Fruit fly (Drosophila melanogaster) whole organism, pupa: ENCODE data around the gene comm2.
A peak's percentile ranks its signal among the peaks of the same experiment; 100 is the strongest.

Experiments
- CG10348 ChIP-seq: fragments of 200-800 bp; sonication (Bioruptor generic); IDR thresholded peaks from 2 replicates; pipeline ENCODE4 v1.3.6; 2022; ENCODE audit warnings: missing biosample characterization, missing genetic modification characterization
- CG12605 ChIP-seq: fragments of 200-800 bp; sonication (Bioruptor generic); IDR thresholded peaks from 2 replicates; pipeline ENCODE4 v1.3.6; 2022; ENCODE audit warnings: missing biosample characterization, missing genetic modification characterization
- CG14655 ChIP-seq: fragments of 200-800 bp; sonication (Bioruptor generic); optimal IDR thresholded peaks from 3 replicates; lab custom pipeline; 2017; ENCODE audit warnings: mild to moderate bottlenecking, missing biosample characterization, missing genetic modification reagents, missing genetic modification characterization
- CG15710 ChIP-seq: fragments of 200-800 bp; sonication (Bioruptor generic); optimal IDR thresholded peaks from 2 replicates; lab custom pipeline; 2018; ENCODE audit warnings: missing biosample characterization, mild to moderate bottlenecking, missing genetic modification characterization, moderate library complexity
- CG17806 ChIP-seq: fragments of 200-800 bp; sonication (Bioruptor generic); optimal IDR thresholded peaks from 2 replicates; lab custom pipeline; 2018; ENCODE audit warnings: missing biosample characterization, mild to moderate bottlenecking, missing genetic modification characterization, moderate library complexity
- CG32121 ChIP-seq: fragments of 200-800 bp; sonication (Bioruptor generic); IDR thresholded peaks from 2 replicates; pipeline ENCODE4 v1.3.6; 2022; ENCODE audit warnings: missing biosample characterization, missing genetic modification characterization
- CG34367 ChIP-seq: fragments of 200-800 bp; sonication (Bioruptor generic); optimal IDR thresholded peaks from 2 replicates; lab custom pipeline; 2018; ENCODE audit warnings: missing biosample characterization, mild to moderate bottlenecking, missing genetic modification characterization
- CG4496 ChIP-seq: fragments of 200-800 bp; sonication (Bioruptor generic); IDR thresholded peaks from 3 replicates; pipeline ENCODE4 v1.3.6; 2022; ENCODE audit warnings: missing biosample characterization, missing genetic modification characterization
- CG8159 ChIP-seq: fragments of 200-800 bp; sonication (Bioruptor generic); optimal IDR thresholded peaks from 3 replicates; lab custom pipeline; 2018; ENCODE audit warnings: missing biosample characterization, mild to moderate bottlenecking, missing genetic modification characterization, moderate library complexity
- CG8301 ChIP-seq: fragments of 200-800 bp; sonication (Bioruptor generic); optimal IDR thresholded peaks from 2 replicates; lab custom pipeline; 2018; ENCODE audit warnings: missing biosample characterization, mild to moderate bottlenecking, missing genetic modification characterization
- CG9948 ChIP-seq: fragments of 200-800 bp; sonication (Bioruptor generic); optimal IDR thresholded peaks from 2 replicates; lab custom pipeline; 2018; ENCODE audit warnings: missing biosample characterization, mild to moderate bottlenecking, missing genetic modification characterization, moderate library complexity
- D1 ChIP-seq: fragments of 200-800 bp; sonication (Bioruptor generic); optimal IDR thresholded peaks from 2 replicates; lab custom pipeline; 2018; ENCODE audit warnings: missing biosample characterization, mild to moderate bottlenecking, missing genetic modification characterization, moderate library complexity
- EcR ChIP-seq: fragments of 200-800 bp; sonication (Bioruptor generic); optimal IDR thresholded peaks from 3 replicates; lab custom pipeline; 2019; ENCODE audit warnings: missing biosample characterization, missing genetic modification characterization, mild to moderate bottlenecking, moderate library complexity, missing genetic modification reagents
- Ets98B ChIP-seq: fragments of 200-800 bp; sonication (Bioruptor generic); IDR thresholded peaks from 2 replicates; pipeline ENCODE4 v1.3.6; 2022; ENCODE audit warnings: missing biosample characterization, missing genetic modification characterization
- Pif1A ChIP-seq: fragments of 200-800 bp; sonication (Bioruptor generic); optimal IDR thresholded peaks from 3 replicates; lab custom pipeline; 2016; ENCODE audit warnings: missing biosample characterization, missing genetic modification characterization
- Pif1B ChIP-seq: fragments of 200-800 bp; sonication (Bioruptor generic); optimal IDR thresholded peaks from 3 replicates; lab custom pipeline; 2016; ENCODE audit warnings: missing biosample characterization, missing genetic modification characterization
- Snoo ChIP-seq: fragments of 200-800 bp; sonication (Bioruptor generic); optimal IDR thresholded peaks from 3 replicates; lab custom pipeline; 2017; ENCODE audit warnings: missing biosample characterization, mild to moderate bottlenecking, missing genetic modification characterization, inconsistent platforms
- fd96Ca ChIP-seq: fragments of 200-800 bp; sonication (Bioruptor generic); IDR thresholded peaks from 3 replicates; pipeline ENCODE4 v1.3.6; 2022; ENCODE audit warnings: missing biosample characterization, missing genetic modification characterization
- gl ChIP-seq: fragments of 200-800 bp; sonication (Bioruptor generic); optimal IDR thresholded peaks from 2 replicates; lab custom pipeline; 2018; ENCODE audit warnings: missing biosample characterization, mild to moderate bottlenecking, missing genetic modification characterization
- rn ChIP-seq: fragments of 200-800 bp; sonication (Bioruptor generic); IDR thresholded peaks from 2 replicates; pipeline ENCODE4 v1.3.6; 2022; ENCODE audit warnings: missing biosample characterization, missing genetic modification characterization

The comm2 gene

dm6 chr3L:15731832-15732506, 32.3 kb upstream of the comm2 start:
- TF ChIP-seq CG32121 (GFP tag; lab: Robert Waterston, UW) (no peak), CG8159 (peak; percentile 13)
- TF ChIP-seq, all 21 proteins: peak for 1

DNA sequence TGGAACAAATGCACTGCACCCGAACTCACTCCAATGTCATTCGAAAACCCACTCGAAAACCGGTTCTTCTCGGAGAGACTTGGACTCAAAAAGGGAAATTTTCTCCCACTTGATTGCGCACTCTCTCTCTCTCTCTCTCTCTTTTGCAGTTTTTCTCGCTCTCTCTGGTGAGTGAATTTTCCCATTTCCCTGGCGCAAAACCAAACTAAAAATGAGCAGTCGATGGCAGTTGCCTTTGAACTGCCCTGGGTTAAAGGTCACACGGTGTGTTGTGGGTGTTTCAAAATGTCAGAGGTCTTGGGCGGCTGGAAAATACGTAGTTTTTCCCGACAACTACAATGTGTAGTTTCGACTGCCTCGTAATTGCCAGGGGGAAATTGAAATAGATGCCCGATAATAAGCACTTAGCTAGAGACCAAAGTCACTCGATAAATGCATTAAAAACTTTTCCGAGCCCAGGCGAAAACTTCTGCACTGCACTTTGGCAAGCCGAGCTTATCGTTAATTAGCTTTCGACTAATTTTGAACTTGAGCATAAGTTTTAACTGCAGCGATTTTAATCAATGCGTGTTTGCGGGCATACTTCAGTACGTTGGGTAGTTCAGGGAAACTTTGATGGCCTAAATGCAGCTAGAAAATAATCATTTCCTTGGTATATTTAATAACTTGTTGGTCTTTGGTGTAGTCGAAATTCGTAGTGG, 29.8 kb upstream of the comm2 start:
- TF ChIP-seq CG4496 (GFP tag; lab: Robert Waterston, UW) (no peak), CG9948 (no peak), CG14655 (GFP tag; lab: Kevin White, UChicago) (no peak), CG34367 (tag; lab: Kevin White, UChicago) (no peak), gl (tag; lab: Kevin White, UChicago) (no peak), Pif1B (GFP tag; lab: Kevin White, UChicago) (peak; percentile 2), Ets98B (GFP tag; lab: Robert Waterston, UW) (peak; percentile 53; the same call in 1 of the 2 replicates), D1 (peak; percentile 37), CG8301 (tag; lab: Kevin White, UChicago) (no peak), CG15710 (no peak)

- TF ChIP-seq Pif1A (GFP tag; lab: Kevin White, UChicago) (no peak), CG32121 (GFP tag; lab: Robert Waterston, UW) (peak; percentile 39; the same call in 1 of the 2 replicates), Snoo (tag; lab: Kevin White, UChicago) (no peak), Ets98B (GFP tag; lab: Robert Waterston, UW) (0 out of 2 replicates have a peak, but pooled peaks have one; percentile 15), EcR (GFP tag; lab: Kevin White, UChicago) (peak; percentile 65), CG8301 (tag; lab: Kevin White, UChicago) (no peak), CG8159 (no peak), CG17806 (no peak), CG9948 (no peak), gl (tag; lab: Kevin White, UChicago) (peak; percentile 12)
Observed at dm6 chr3L:15728195-15728594, 28.5 kb upstream of the comm2 start, which contains the start of gene comm. Gene comm, minus strand, starts transcription at chr3L:15728430.

DNA sequence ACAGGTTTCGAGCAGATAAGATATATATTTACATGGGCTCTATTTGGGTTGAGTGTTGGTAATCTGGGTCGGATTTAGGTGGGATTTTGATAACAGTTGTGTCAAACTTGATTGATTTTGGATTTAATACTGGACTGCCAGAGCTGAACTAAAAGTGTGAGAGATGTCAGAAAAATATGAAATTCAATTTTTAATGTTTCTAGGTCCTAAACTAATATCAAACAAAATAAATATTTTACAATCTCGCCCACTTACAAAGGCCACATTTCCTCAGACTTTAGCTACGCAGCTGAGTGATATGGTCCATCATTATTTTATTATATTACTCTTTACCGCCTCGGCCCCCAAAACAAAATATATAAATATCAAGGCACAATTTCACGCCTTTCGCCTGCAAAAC, 27.1 kb upstream of the comm2 start:
- TF ChIP-seq CG10348 (GFP tag; lab: Robert Waterston, UW), result no peak

- TF ChIP-seq CG12605 (GFP tag; lab: Robert Waterston, UW), result no peak
- no peak for TF ChIP-seq Snoo (tag; lab: Kevin White, UChicago)
- TF ChIP-seq CG14655 (GFP tag; lab: Kevin White, UChicago), result no peak
- no peak for TF ChIP-seq Pif1A (GFP tag; lab: Kevin White, UChicago)
- TF ChIP-seq Pif1B (GFP tag; lab: Kevin White, UChicago), result no peak
Observed at dm6 chr3L:15720905-15721304, 21.3 kb upstream of the comm2 start.

- no peak for TF ChIP-seq D1
- TF ChIP-seq CG34367 (tag; lab: Kevin White, UChicago), result no peak
- TF ChIP-seq EcR (GFP tag; lab: Kevin White, UChicago), result no peak
- TF ChIP-seq Pif1A (GFP tag; lab: Kevin White, UChicago), result no peak
- no peak for TF ChIP-seq rn (GFP tag; lab: Robert Waterston, UW)
Observed at dm6 chr3L:15720224-15720623, 20.6 kb upstream of the comm2 start.

dm6 chr3L:15717519-15717918, 17.9 kb upstream of the comm2 start, which contains the start of gene CG42570:
Gene CG42570, plus strand, starts transcription at chr3L:15717819.
- TF ChIP-seq Ets98B (GFP tag; lab: Robert Waterston, UW) (no peak), CG12605 (GFP tag; lab: Robert Waterston, UW) (no peak), fd96Ca (GFP tag; lab: Robert Waterston, UW) (no peak), Pif1B (GFP tag; lab: Kevin White, UChicago) (no peak), CG32121 (GFP tag; lab: Robert Waterston, UW) (no peak), CG14655 (GFP tag; lab: Kevin White, UChicago) (no peak), gl (tag; lab: Kevin White, UChicago) (no peak), Snoo (tag; lab: Kevin White, UChicago) (no peak), CG8301 (tag; lab: Kevin White, UChicago) (no peak), CG9948 (no peak), CG34367 (tag; lab: Kevin White, UChicago) (no peak), CG4496 (GFP tag; lab: Robert Waterston, UW) (no peak), CG8159 (no peak), D1 (no peak), rn (GFP tag; lab: Robert Waterston, UW) (no peak)
